Worm (Caenorhabditis elegans) whole organism, late embryonic: ENCODE results near the gene ssp-33.

Source experiments
- C08G9.2 ChIP-seq: sonication (generic microtip); optimal IDR thresholded peaks from 2 replicates; lab custom pipeline; 2016; ENCODE audit warnings: mild to moderate bottlenecking, missing genetic modification characterization, moderate library complexity, missing compliant biosample characterization
- C38D4.7 ChIP-seq: fragments of 200-800 bp; sonication (Bioruptor generic); optimal IDR thresholded peaks from 2 replicates; lab custom pipeline; 2018; ENCODE audit warnings: mild to moderate bottlenecking, missing genetic modification characterization, moderate library complexity, missing compliant biosample characterization
- F13H6.1 ChIP-seq: sonication (generic microtip); optimal IDR thresholded peaks from 2 replicates; lab custom pipeline; 2016; ENCODE audit warnings: missing genetic modification characterization, missing compliant biosample characterization
- K02D7.2 ChIP-seq: sonication (generic microtip); optimal IDR thresholded peaks from 2 replicates; lab custom pipeline; 2017; ENCODE audit warnings: mild to moderate bottlenecking, missing genetic modification characterization, missing compliant biosample characterization
- T23F11.4 ChIP-seq: fragments of 200-800 bp; sonication (Bioruptor generic); optimal IDR thresholded peaks from 2 replicates; lab custom pipeline; 2018; ENCODE audit warnings: mild to moderate bottlenecking, missing genetic modification characterization, missing compliant biosample characterization
- ahr-1 ChIP-seq: sonication (generic microtip); optimal IDR thresholded peaks from 2 replicates; lab custom pipeline; 2016; ENCODE audit warnings: missing genetic modification characterization, missing compliant biosample characterization
- ceh-24 ChIP-seq: sonication (generic microtip); optimal IDR thresholded peaks from 2 replicates; lab custom pipeline; 2016; ENCODE audit warnings: mild to moderate bottlenecking, missing genetic modification characterization, missing compliant biosample characterization
- ceh-30 ChIP-seq: fragments of 150-350 bp; optimal IDR thresholded peaks from 2 replicates; lab custom pipeline; 2014; ENCODE audit warnings: missing biosample characterization, missing genetic modification characterization
- ceh-31 ChIP-seq: sonication (generic microtip); optimal IDR thresholded peaks from 2 replicates; lab custom pipeline; 2016; ENCODE audit warnings: missing genetic modification characterization, missing compliant biosample characterization
- ceh-45 ChIP-seq: fragments of 200-800 bp; sonication (Bioruptor generic); IDR thresholded peaks from 2 replicates; pipeline ENCODE4 v1.3.6; 2022; ENCODE audit warnings: missing genetic modification reagents, missing genetic modification characterization, missing compliant biosample characterization
- ceh-48 ChIP-seq: sonication (generic microtip); optimal IDR thresholded peaks from 2 replicates; lab custom pipeline; 2016; ENCODE audit warnings: missing genetic modification characterization, inconsistent platforms, missing compliant biosample characterization
- ceh-6 ChIP-seq: fragments of 200-800 bp; sonication (Bioruptor generic); optimal IDR thresholded peaks from 2 replicates; lab custom pipeline; 2018; ENCODE audit warnings: mild to moderate bottlenecking, missing genetic modification characterization, missing compliant biosample characterization
- che-1 ChIP-seq: sonication (generic microtip); optimal IDR thresholded peaks from 2 replicates; lab custom pipeline; 2016; ENCODE audit warnings: mild to moderate bottlenecking, missing genetic modification characterization, missing compliant biosample characterization
- dve-1 ChIP-seq: sonication (generic microtip); optimal IDR thresholded peaks from 2 replicates; lab custom pipeline; 2017; ENCODE audit warnings: antibody characterized with exemption, mild to moderate bottlenecking, missing genetic modification characterization, missing compliant biosample characterization
- elt-2 ChIP-seq: sonication (generic microtip); optimal IDR thresholded peaks from 2 replicates; lab custom pipeline; 2016; ENCODE audit warnings: missing genetic modification reagents, missing genetic modification characterization, missing compliant biosample characterization
- elt-4 ChIP-seq: sonication (generic microtip); optimal IDR thresholded peaks from 2 replicates; lab custom pipeline; 2016; ENCODE audit warnings: missing genetic modification characterization, missing compliant biosample characterization
- eyg-1 ChIP-seq: sonication (generic microtip); optimal IDR thresholded peaks from 2 replicates; lab custom pipeline; 2016; ENCODE audit warnings: missing genotype, missing genetic modification characterization, missing compliant biosample characterization
- fax-1 ChIP-seq: sonication (generic microtip); optimal IDR thresholded peaks from 2 replicates; lab custom pipeline; 2016; ENCODE audit warnings: missing genotype, missing genetic modification characterization, missing compliant biosample characterization
- gmeb-2 ChIP-seq: sonication (generic microtip); optimal IDR thresholded peaks from 2 replicates; lab custom pipeline; 2016; ENCODE audit warnings: missing genetic modification characterization, inconsistent platforms, missing compliant biosample characterization
- hlh-13 ChIP-seq: fragments of 200-800 bp; sonication (Bioruptor generic); optimal IDR thresholded peaks from 2 replicates; lab custom pipeline; 2018; ENCODE audit warnings: mild to moderate bottlenecking, missing genetic modification characterization, missing compliant biosample characterization
- hlh-15 ChIP-seq: sonication (generic microtip); optimal IDR thresholded peaks from 2 replicates; lab custom pipeline; 2016; ENCODE audit warnings: missing genetic modification characterization, missing compliant biosample characterization
- hlh-30 ChIP-seq: sonication (generic microtip); optimal IDR thresholded peaks from 2 replicates; lab custom pipeline; 2017; ENCODE audit warnings: antibody characterized with exemption, missing genetic modification characterization, missing compliant biosample characterization; ENCODE audit not compliant: insufficient read depth
- hlh-6 ChIP-seq: sonication (generic microtip); optimal IDR thresholded peaks from 2 replicates; lab custom pipeline; 2016; ENCODE audit warnings: missing genotype, missing genetic modification characterization, missing compliant biosample characterization
- hlh-8 ChIP-seq: sonication (generic microtip); optimal IDR thresholded peaks from 2 replicates; lab custom pipeline; 2016; ENCODE audit warnings: missing genotype, missing genetic modification characterization, missing compliant biosample characterization
- madf-2 ChIP-seq: sonication (generic microtip); optimal IDR thresholded peaks from 2 replicates; lab custom pipeline; 2017; ENCODE audit warnings: missing genetic modification characterization, missing compliant biosample characterization
- mec-3 ChIP-seq: sonication (generic microtip); optimal IDR thresholded peaks from 2 replicates; lab custom pipeline; 2016; ENCODE audit warnings: borderline replicate concordance, missing genetic modification characterization, missing compliant biosample characterization
- nfya-1 ChIP-seq: sonication (generic microtip); optimal IDR thresholded peaks from 2 replicates; lab custom pipeline; 2017; ENCODE audit warnings: missing genetic modification characterization, mild to moderate bottlenecking, missing compliant biosample characterization, antibody characterized with exemption, moderate library complexity
- nhr-232 ChIP-seq: sonication (generic microtip); optimal IDR thresholded peaks from 2 replicates; lab custom pipeline; 2016; ENCODE audit warnings: missing genetic modification characterization, missing compliant biosample characterization
- pqm-1 ChIP-seq: sonication (generic microtip); optimal IDR thresholded peaks from 2 replicates; lab custom pipeline; 2016; ENCODE audit warnings: missing genetic modification characterization, missing compliant biosample characterization
- ref-2 ChIP-seq: sonication (generic microtip); optimal IDR thresholded peaks from 2 replicates; lab custom pipeline; 2016; ENCODE audit warnings: missing genetic modification characterization, missing compliant biosample characterization
- sdc-2 ChIP-seq: sonication (generic microtip); optimal IDR thresholded peaks from 2 replicates; lab custom pipeline; 2016; ENCODE audit warnings: missing genotype, missing genetic modification characterization, missing compliant biosample characterization
- sox-2 ChIP-seq: fragments of 200-800 bp; sonication (Bioruptor generic); IDR thresholded peaks from 2 replicates; pipeline ENCODE4 v1.3.6; 2022; ENCODE audit warnings: missing genetic modification reagents, missing genetic modification characterization, missing compliant biosample characterization
- sox-4 ChIP-seq: sonication (generic microtip); optimal IDR thresholded peaks from 2 replicates; lab custom pipeline; 2017; ENCODE audit warnings: mild to moderate bottlenecking, missing genetic modification characterization, inconsistent platforms, missing compliant biosample characterization
- syd-9 ChIP-seq: sonication (generic microtip); optimal IDR thresholded peaks from 2 replicates; lab custom pipeline; 2016; ENCODE audit warnings: mild to moderate bottlenecking, missing genetic modification characterization, moderate library complexity, missing compliant biosample characterization
- tbx-7 ChIP-seq: sonication (generic microtip); optimal IDR thresholded peaks from 2 replicates; lab custom pipeline; 2016; ENCODE audit warnings: missing genotype, missing genetic modification characterization, missing compliant biosample characterization
- unc-3 ChIP-seq, 2 experiments: fragments of 200-800 bp in 1 of 2; sonication (Bioruptor generic) in 1 of 2; sonication (generic microtip) in 1 of 2; conservative IDR thresholded peaks in 1 of 2; optimal IDR thresholded peaks in 1 of 2; 2 replicates each; pipeline versions ENCODE4 v1.3.6 to Lab custom; 2016 to 2022; ENCODE audit warnings: missing compliant biosample characterization in 2 of 2, missing genetic modification characterization in 2 of 2, missing genetic modification reagents in 1 of 2
- unc-55 ChIP-seq: sonication (generic microtip); optimal IDR thresholded peaks from 2 replicates; lab custom pipeline; 2017; ENCODE audit warnings: missing biosample characterization, missing genetic modification reagents, missing genetic modification characterization
- ztf-16 ChIP-seq: sonication (generic microtip); optimal IDR thresholded peaks from 2 replicates; lab custom pipeline; 2017; ENCODE audit warnings: missing genetic modification characterization, missing compliant biosample characterization

Gene ssp-33

ce11 chrV:14686231-14687105, 24.7 kb upstream of the ssp-33 start:
- TF ChIP-seq T23F11.4 (GFP tag; lab: Kevin White, UChicago), result no peak
- TF ChIP-seq hlh-6 (tag; lab: Kevin White, UChicago), result peak; percentile 8
- no peak for TF ChIP-seq ahr-1
- no peak for TF ChIP-seq elt-4
- no peak for TF ChIP-seq syd-9 (tag; lab: Kevin White, UChicago)
- TF ChIP-seq ceh-24, result no peak
- TF ChIP-seq ceh-30, result no peak
- TF ChIP-seq C38D4.7 (GFP tag; lab: Kevin White, UChicago), result no peak
- no peak for TF ChIP-seq nhr-232 (tag; lab: Kevin White, UChicago)
- no peak for TF ChIP-seq dve-1
- peak; percentile 4 for TF ChIP-seq pqm-1 (tag; lab: Kevin White, UChicago)
- no peak for TF ChIP-seq ceh-31 (tag; lab: Kevin White, UChicago)
- TF ChIP-seq F13H6.1 (tag; lab: Kevin White, UChicago), result no peak
- no peak for TF ChIP-seq tbx-7 (tag; lab: Kevin White, UChicago)
- TF ChIP-seq C08G9.2 (tag; lab: Kevin White, UChicago), result no peak

DNA sequence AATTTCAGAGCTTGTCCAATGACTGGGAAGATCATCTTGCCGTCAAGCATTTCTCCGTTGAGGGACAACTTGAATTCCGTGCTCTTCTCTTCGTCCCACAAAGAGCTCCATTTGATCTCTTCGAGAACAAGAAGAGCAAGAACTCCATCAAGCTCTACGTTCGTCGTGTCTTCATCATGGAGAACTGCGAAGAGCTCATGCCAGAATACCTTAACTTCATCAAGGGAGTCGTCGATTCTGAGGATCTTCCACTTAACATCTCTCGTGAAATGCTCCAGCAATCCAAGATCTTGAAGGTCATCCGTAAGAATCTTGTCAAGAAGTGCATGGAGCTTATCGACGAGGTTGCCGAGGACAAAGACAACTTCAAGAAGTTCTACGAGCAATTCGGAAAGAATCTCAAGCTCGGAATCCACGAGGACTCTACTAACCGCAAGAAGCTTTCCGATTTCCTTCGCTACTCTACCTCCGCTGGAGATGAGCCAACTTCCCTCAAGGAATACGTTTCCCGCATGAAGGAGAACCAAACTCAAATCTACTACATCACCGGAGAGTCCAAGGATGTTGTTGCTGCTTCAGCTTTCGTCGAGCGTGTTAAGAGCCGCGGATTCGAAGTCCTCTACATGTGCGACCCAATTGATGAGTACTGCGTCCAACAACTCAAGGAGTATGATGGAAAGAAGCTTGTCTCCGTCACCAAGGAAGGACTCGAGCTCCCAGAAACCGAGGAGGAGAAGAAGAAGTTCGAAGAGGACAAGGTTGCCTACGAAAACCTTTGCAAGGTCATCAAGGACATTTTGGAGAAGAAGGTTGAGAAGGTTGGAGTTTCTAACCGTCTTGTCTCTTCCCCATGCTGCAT, 23.8 kb upstream of the ssp-33 start:
- no peak for TF ChIP-seq hlh-30
- TF ChIP-seq sox-2 (GFP tag; lab: Robert Waterston, UW), result no peak
- peak; percentile 2 for TF ChIP-seq T23F11.4 (GFP tag; lab: Kevin White, UChicago)
- no peak for TF ChIP-seq elt-2 (tag; lab: Kevin White, UChicago)
- TF ChIP-seq, all 69 proteins: peak for 1

DNA sequence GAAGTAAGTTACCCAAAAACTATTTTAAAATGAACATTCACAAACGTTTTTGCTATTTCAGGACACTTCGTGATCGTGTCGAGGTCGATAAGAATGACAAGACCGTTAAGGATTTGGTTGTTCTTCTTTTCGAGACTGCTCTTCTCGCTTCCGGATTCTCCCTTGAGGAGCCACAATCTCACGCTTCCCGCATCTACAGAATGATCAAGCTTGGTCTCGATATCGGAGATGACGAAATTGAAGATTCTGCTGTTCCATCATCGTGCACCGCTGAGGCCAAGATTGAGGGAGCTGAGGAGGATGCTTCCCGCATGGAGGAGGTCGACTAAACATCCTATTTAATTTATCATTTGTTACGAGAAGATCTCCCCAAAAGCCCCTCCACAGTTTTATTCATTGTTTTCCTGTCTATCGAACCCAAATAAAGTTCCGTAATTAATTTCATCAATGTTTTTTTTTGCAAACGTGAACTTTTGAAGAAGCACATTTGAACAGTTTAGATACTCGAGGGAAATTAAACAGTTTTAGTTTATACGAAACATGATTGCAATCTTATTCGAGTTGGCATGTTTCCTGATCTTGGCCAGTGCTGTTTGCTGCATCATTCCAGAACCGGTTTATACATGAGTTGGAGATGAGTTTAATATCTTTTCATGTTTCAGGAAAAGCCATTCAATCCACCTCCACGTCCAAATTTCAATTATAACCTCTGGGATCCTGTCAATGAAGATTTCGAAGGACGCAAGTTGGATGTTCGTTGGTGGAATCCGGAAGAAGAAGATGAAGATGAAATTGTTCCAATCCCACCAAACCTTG, 22.9 kb upstream of the ssp-33 start, which contains the start of gene C47E8.11:
Gene C47E8.11 (plus strand): TSS at position 520 of the 816 bp plus-strand sequence.
- TF ChIP-seq dve-1 (no peak), nfya-1 (tag; lab: Kevin White, UChicago) (peak; percentile 12), T23F11.4 (GFP tag; lab: Kevin White, UChicago) (no peak)

ce11 chrV:14689060-14689750, 22.0 kb upstream of the ssp-33 start, which contains the start of gene gasr-8:
TSS of gene gasr-8 (plus strand) at chrV:14689110.
- TF ChIP-seq unc-55 (GFP tag; lab: Kevin White, UChicago) (no peak), sox-4 (tag; lab: Kevin White, UChicago) (peak; percentile 9), T23F11.4 (GFP tag; lab: Kevin White, UChicago) (no peak), gmeb-2 (tag; lab: Kevin White, UChicago) (peak; percentile 57), K02D7.2 (tag; lab: Kevin White, UChicago) (peak; percentile 13), ref-2 (no peak), dve-1 (no peak), mec-3 (no peak), unc-3 (GFP tag; conservative IDR thresholded peaks at IDR 0.05; lab: Robert Waterston, UW) (0 out of 2 replicates have a peak, but pooled peaks have one; percentile 18), unc-3 (tag; optimal IDR thresholded peaks at IDR 0.05; lab: Kevin White, UChicago) (no peak), che-1 (tag; lab: Kevin White, UChicago) (peak; percentile 57), ceh-6 (GFP tag; lab: Kevin White, UChicago) (peak; percentile 20), ztf-16 (peak; percentile 3), eyg-1 (no peak), elt-2 (tag; lab: Kevin White, UChicago) (peak; percentile 57), hlh-8 (no peak), ceh-45 (no peak), hlh-6 (tag; lab: Kevin White, UChicago) (no peak), fax-1 (tag; lab: Kevin White, UChicago) (peak; percentile 15), sdc-2 (no peak), elt-4 (no peak), hlh-15 (peak; percentile 36), syd-9 (tag; lab: Kevin White, UChicago) (no peak), ceh-48 (tag; lab: Kevin White, UChicago) (peak; percentile 15), madf-2 (tag; lab: Kevin White, UChicago) (no peak), hlh-13 (GFP tag; lab: Kevin White, UChicago) (no peak), C38D4.7 (GFP tag; lab: Kevin White, UChicago) (peak; percentile 22)
